Fruit fly (Drosophila melanogaster): Measurements from ENCODE around the gene tx.

tx gene

dm6 chr3R:26494247-26494646 lies 53.7 kb downstream of the tx start (continued):
- TF ChIP-seq Xbp1 (GFP tag; optimal IDR thresholded peaks at IDR 0.05) (peak; percentile 11), CG12299 (tag; optimal IDR thresholded peaks at IDR 0.05) (peak; percentile 9), ac (GFP tag; optimal IDR thresholded peaks at IDR 0.05) (no peak), CG9797 (GFP tag; optimal IDR thresholded peaks at IDR 0.05) (no peak), jigr1 (GFP tag; IDR thresholded peaks at IDR 0.05) (no peak), CG8924 (tag; optimal IDR thresholded peaks at IDR 0.05) (peak; percentile 29), CG17385 (GFP tag; optimal IDR thresholded peaks at IDR 0.05) (peak; percentile 22), row (GFP tag; IDR thresholded peaks at IDR 0.05) (peak; percentile 66; the same call in 2 of the 3 replicates), CG8290 (GFP tag; optimal IDR thresholded peaks at IDR 0.05) (no peak), CG8290 (tag; optimal IDR thresholded peaks at IDR 0.05) (peak in 1 of 2 experiments; percentile 10), lmd (GFP tag; IDR thresholded peaks at IDR 0.05) (peak; percentile 26; the same call in 1 of the 2 replicates), CG6791 (GFP tag; IDR thresholded peaks at IDR 0.05; ENCODE audit: partially characterized antibody) (no peak), CG2199 (GFP tag; IDR thresholded peaks at IDR 0.05) (no peak), abd-A (tag; optimal IDR thresholded peaks at IDR 0.05) (no peak), CG8478 (optimal IDR thresholded peaks at IDR 0.05) (no peak), bsh (GFP tag; optimal IDR thresholded peaks at IDR 0.05) (no peak), CG10147 (GFP tag; optimal IDR thresholded peaks at IDR 0.05) (peak; percentile 40), CG6175 (GFP tag; IDR thresholded peaks at IDR 0.05) (no peak), CG14710 (tag; optimal IDR thresholded peaks at IDR 0.05) (no peak), MBD-R2 (GFP tag; IDR thresholded peaks at IDR 0.05) (no peak; the same call in 1 of the 2 replicates), tup (GFP tag; optimal IDR thresholded peaks at IDR 0.05) (no peak), CG12236 (GFP tag; optimal IDR thresholded peaks at IDR 0.05) (no peak), sc (optimal IDR thresholded peaks at IDR 0.05) (no peak), sc (GFP tag; optimal IDR thresholded peaks at IDR 0.05) (no peak), CG4424 (GFP tag; optimal IDR thresholded peaks at IDR 0.05) (no peak), vvl (GFP tag; IDR thresholded peaks at IDR 0.05) (no peak; the same call in 1 of the 2 replicates), Hr51 (GFP tag; optimal IDR thresholded peaks at IDR 0.05) (peak in 1 of 2 experiments; percentile 49), gcm2 (GFP tag; optimal IDR thresholded peaks at IDR 0.05) (no peak), CG18599 (GFP tag; optimal IDR thresholded peaks at IDR 0.05) (peak; percentile 84), Ada2b (GFP tag; IDR thresholded peaks at IDR 0.05) (peak; percentile 51), ssp (GFP tag; IDR thresholded peaks at IDR 0.05) (no peak), ind (GFP tag; optimal IDR thresholded peaks at IDR 0.05) (peak; percentile 24), CG10267 (tag; optimal IDR thresholded peaks at IDR 0.05) (no peak), CG14860 (GFP tag; IDR thresholded peaks at IDR 0.05; ENCODE audit: partially characterized antibody) (no peak), grau (tag; optimal IDR thresholded peaks at IDR 0.05) (peak; percentile 64), Bdp1 (GFP tag; optimal IDR thresholded peaks at IDR 0.05) (no peak), CG17361 (GFP tag; IDR thresholded peaks at IDR 0.05) (no peak), CG2678 (tag; optimal IDR thresholded peaks at IDR 0.05) (peak; percentile 70), BtbVII (GFP tag; optimal IDR thresholded peaks at IDR 0.05) (peak; percentile 38), Aef1 (GFP tag; IDR thresholded peaks at IDR 0.05) (0 out of 3 replicates have a peak, but pooled peaks have one; percentile 27), CG15073 (GFP tag; optimal IDR thresholded peaks at IDR 0.05) (no peak), Mrtf (GFP tag; IDR thresholded peaks at IDR 0.05) (0 out of 3 replicates have a peak, but pooled peaks have one; percentile 5), CG6765 (GFP tag; optimal IDR thresholded peaks at IDR 0.05) (no peak), zen2 (GFP tag; IDR thresholded peaks at IDR 0.05; ENCODE audit: partially characterized antibody) (no peak), CG6813 (GFP tag; optimal IDR thresholded peaks at IDR 0.05) (no peak), dysf (GFP tag; IDR thresholded peaks at IDR 0.05) (peak; percentile 63; the same call in 2 of the 3 replicates), CG13296 (GFP tag; optimal IDR thresholded peaks at IDR 0.05) (peak; percentile 35), tgo (GFP tag; IDR thresholded peaks at IDR 0.05) (peak; percentile 34; the same call in 1 of the 3 replicates), caup (GFP tag; optimal IDR thresholded peaks at IDR 0.05; ENCODE audit: severe bottlenecking) (peak; percentile 56), Nf-YB (GFP tag; optimal IDR thresholded peaks at IDR 0.05) (no peak), nom (GFP tag; optimal IDR thresholded peaks at IDR 0.05) (no peak)
